Worm (Caenorhabditis elegans): ENCODE measurements around the gene ceh-38.

- TF ChIP-seq nhr-129 (tag; optimal IDR thresholded peaks at IDR 0.05) (no peak), mdl-1 (tag; optimal IDR thresholded peaks at IDR 0.05) (no peak), alr-1 (tag; optimal IDR thresholded peaks at IDR 0.05) (no peak), unc-39 (tag; optimal IDR thresholded peaks at IDR 0.05) (no peak), nhr-11 (tag; optimal IDR thresholded peaks at IDR 0.05) (no peak), ztf-11 (tag; optimal IDR thresholded peaks at IDR 0.05) (no peak), skn-1 (tag; optimal IDR thresholded peaks at IDR 0.05) (no peak), ZK546.5 (tag; optimal IDR thresholded peaks at IDR 0.05) (no peak)
Measured at ce11 chrII:6923792-6924191, 27.5 kb upstream of the ceh-38 start.

Data from whole organism, L2 larva.